Worm (Caenorhabditis elegans) whole organism, late embryonic: Measurements from ENCODE around the gene F09G2.1.

Experiments
- ama-1 ChIP-seq: fragments of 150-350 bp; optimal IDR thresholded peaks from 2 replicates; lab custom pipeline; 2014
- ceh-18 ChIP-seq: sonication (generic microtip); optimal IDR thresholded peaks from 2 replicates; lab custom pipeline; 2016; ENCODE audit warnings: missing genetic modification characterization, missing compliant biosample characterization
- fax-1 ChIP-seq: sonication (generic microtip); optimal IDR thresholded peaks from 2 replicates; lab custom pipeline; 2016; ENCODE audit warnings: missing genotype, missing genetic modification characterization, missing compliant biosample characterization
- hlh-6 ChIP-seq: sonication (generic microtip); optimal IDR thresholded peaks from 2 replicates; lab custom pipeline; 2016; ENCODE audit warnings: missing genotype, missing genetic modification characterization, missing compliant biosample characterization
- sox-4 ChIP-seq: sonication (generic microtip); optimal IDR thresholded peaks from 2 replicates; lab custom pipeline; 2017; ENCODE audit warnings: mild to moderate bottlenecking, missing genetic modification characterization, inconsistent platforms, missing compliant biosample characterization
- tbx-2 ChIP-seq: sonication (generic microtip); optimal IDR thresholded peaks from 2 replicates; lab custom pipeline; 2016; ENCODE audit warnings: missing genetic modification characterization, missing compliant biosample characterization

DNA sequence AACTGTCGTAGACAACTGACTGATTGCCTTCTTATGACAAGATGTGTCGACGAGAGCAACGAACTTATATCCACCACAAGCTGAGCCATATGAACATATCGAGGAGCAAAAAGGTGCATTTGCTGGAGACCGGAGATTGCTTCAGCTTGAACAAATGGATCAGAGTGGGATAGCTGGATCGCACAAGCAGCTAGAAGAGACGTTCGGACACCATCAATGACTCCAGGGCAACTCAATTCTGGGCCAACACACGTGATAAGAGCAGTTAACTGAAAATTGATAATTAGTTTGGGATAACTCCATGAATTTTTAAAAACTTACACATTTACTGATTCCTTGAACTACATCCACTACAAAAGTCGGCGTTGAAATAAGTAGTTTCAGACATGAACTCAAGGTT, 9.0 kb downstream of the F09G2.1 start:
- TF ChIP-seq fax-1, result no peak
- no peak for TF ChIP-seq ceh-18 (tag; lab: Kevin White, UChicago)
- TF ChIP-seq hlh-6 (tag; lab: Kevin White, UChicago), result no peak
- no peak for TF ChIP-seq ama-1 (lab: Kevin White, UChicago)
- no peak for TF ChIP-seq sox-4 (tag; lab: Kevin White, UChicago)
- TF ChIP-seq tbx-2 (tag; lab: Kevin White, UChicago), result no peak
